Fruit fly (Drosophila melanogaster) S2 (cell line): Measurements from ENCODE around the gene CG7298.

Experiments used
- CG8478 ChIP-seq: fragments of >200 bp; optimal IDR thresholded peaks from 2 replicates; lab custom pipeline; 2018
- CTCF ChIP-seq, 2 experiments: fragments of >200 bp; optimal IDR thresholded peaks; 2 replicates each; lab custom pipeline; 2018

dm6 chr3L:20183345-20184088 is 20.0 kb downstream of the CG7298 start:
- TF ChIP-seq CTCF (optimal IDR thresholded peaks at IDR 0.05; lab: Kevin White, UChicago) (no peak), CG8478 (lab: Kevin White, UChicago) (no peak)
